Fruit fly (Drosophila melanogaster) whole organism, prepupa: ENCODE results near the gene sordd1.

ENCODE experiments used
- Blimp-1 ChIP-seq: fragments of 200-800 bp; sonication (Bioruptor generic); optimal IDR thresholded peaks from 3 replicates; lab custom pipeline; 2017; ENCODE audit warnings: missing biosample characterization, missing genetic modification characterization, mild to moderate bottlenecking, moderate library complexity, missing genetic modification reagents
- CG10631 ChIP-seq: fragments of 200-800 bp; sonication (Bioruptor generic); optimal IDR thresholded peaks from 2 replicates; lab custom pipeline; 2016; ENCODE audit warnings: missing biosample characterization, missing genetic modification characterization
- CG10669 ChIP-seq: fragments of 200-800 bp; sonication (Bioruptor generic); optimal IDR thresholded peaks from 3 replicates; lab custom pipeline; 2018; ENCODE audit warnings: missing biosample characterization, mild to moderate bottlenecking, missing genetic modification characterization, moderate library complexity
- CG11902 ChIP-seq: fragments of 200-800 bp; sonication (Bioruptor generic); optimal IDR thresholded peaks from 3 replicates; lab custom pipeline; 2016; ENCODE audit warnings: missing biosample characterization, missing genetic modification characterization
- CG15336 ChIP-seq: fragments of 200-800 bp; sonication (Bioruptor generic); IDR thresholded peaks from 2 replicates; pipeline ENCODE4 v1.3.6; 2022; ENCODE audit warnings: missing biosample characterization, missing genetic modification characterization
- CG1621 ChIP-seq: fragments of 200-800 bp; sonication (Bioruptor generic); optimal IDR thresholded peaks from 3 replicates; lab custom pipeline; 2018; ENCODE audit warnings: missing biosample characterization, mild to moderate bottlenecking, missing genetic modification characterization
- CG16779 ChIP-seq: fragments of 200-800 bp; sonication (Bioruptor generic); optimal IDR thresholded peaks from 3 replicates; lab custom pipeline; 2017; ENCODE audit warnings: missing biosample characterization, mild to moderate bottlenecking, missing genetic modification characterization
- CG31627 ChIP-seq: fragments of 200-800 bp; sonication (Bioruptor generic); optimal IDR thresholded peaks from 3 replicates; lab custom pipeline; 2016; ENCODE audit warnings: missing biosample characterization, missing genetic modification characterization
- CG32006 ChIP-seq: fragments of 200-800 bp; sonication (Bioruptor generic); optimal IDR thresholded peaks from 3 replicates; lab custom pipeline; 2017; ENCODE audit warnings: missing biosample characterization, mild to moderate bottlenecking, missing genetic modification characterization
- CG34406 ChIP-seq: fragments of 200-800 bp; sonication (Bioruptor generic); optimal IDR thresholded peaks from 3 replicates; lab custom pipeline; 2016; ENCODE audit warnings: missing biosample characterization, missing genetic modification characterization
- CG3919 ChIP-seq: fragments of 200-800 bp; sonication (Bioruptor generic); optimal IDR thresholded peaks from 3 replicates; lab custom pipeline; 2016; ENCODE audit warnings: missing biosample characterization, missing genetic modification characterization
- CG6163 ChIP-seq: fragments of 200-800 bp; sonication (Bioruptor generic); IDR thresholded peaks from 3 replicates; pipeline ENCODE4 v1.3.6; 2022; ENCODE audit warnings: missing biosample characterization, missing genetic modification characterization
- CG6276 ChIP-seq: fragments of 200-800 bp; sonication (Bioruptor generic); optimal IDR thresholded peaks from 2 replicates; lab custom pipeline; 2017; ENCODE audit warnings: missing biosample characterization, mild to moderate bottlenecking, missing genetic modification characterization
- CG6854 ChIP-seq: fragments of 200-800 bp; sonication (Bioruptor generic); optimal IDR thresholded peaks from 2 replicates; lab custom pipeline; 2017; ENCODE audit warnings: missing biosample characterization, mild to moderate bottlenecking, missing genetic modification characterization
- CG7368 ChIP-seq: fragments of 200-800 bp; sonication (Bioruptor generic); optimal IDR thresholded peaks from 3 replicates; lab custom pipeline; 2016; ENCODE audit warnings: missing biosample characterization, missing genetic modification characterization
- CG8119 ChIP-seq: fragments of 200-800 bp; sonication (Bioruptor generic); IDR thresholded peaks from 3 replicates; pipeline ENCODE4 v1.3.6; 2022; ENCODE audit warnings: missing biosample characterization, missing genetic modification characterization
- CG8632 ChIP-seq: fragments of 200-800 bp; sonication (Bioruptor generic); optimal IDR thresholded peaks from 3 replicates; lab custom pipeline; 2016; ENCODE audit warnings: missing biosample characterization, missing genetic modification characterization
- CG9139 ChIP-seq: fragments of 200-800 bp; sonication (Bioruptor generic); optimal IDR thresholded peaks from 3 replicates; lab custom pipeline; 2017; ENCODE audit warnings: missing biosample characterization, mild to moderate bottlenecking, missing genetic modification characterization
- Eip78C ChIP-seq: fragments of 200-800 bp; sonication (Bioruptor generic); peaks from one replicate; lab custom pipeline; 2016; ENCODE audit warnings: missing biosample characterization, missing genetic modification characterization
- Eip93F ChIP-seq: fragments of 200-800 bp; sonication (Bioruptor generic); optimal IDR thresholded peaks from 2 replicates; lab custom pipeline; 2016; ENCODE audit warnings: missing biosample characterization, mild to moderate bottlenecking, missing genetic modification characterization
- Ets21C ChIP-seq: fragments of 200-800 bp; sonication (Bioruptor generic); optimal IDR thresholded peaks from 3 replicates; lab custom pipeline; 2016; ENCODE audit warnings: missing biosample characterization, missing genetic modification characterization
- Ets96B ChIP-seq: fragments of 200-800 bp; optimal IDR thresholded peaks from 2 replicates; lab custom pipeline; 2019; ENCODE audit warnings: missing biosample characterization, mild to moderate bottlenecking, missing genetic modification characterization, moderate library complexity
- Gug ChIP-seq: fragments of 200-800 bp; sonication (Bioruptor generic); IDR thresholded peaks from 2 replicates; pipeline ENCODE4 v1.3.6; 2022; ENCODE audit warnings: missing biosample characterization, missing genetic modification characterization
- Hr38 ChIP-seq: sonication (Bioruptor generic); optimal IDR thresholded peaks from 2 replicates; lab custom pipeline; 2016; ENCODE audit warnings: missing biosample characterization, missing genetic modification characterization
- Hr39 ChIP-seq: fragments of 200-800 bp; sonication (Bioruptor generic); optimal IDR thresholded peaks from 2 replicates; lab custom pipeline; 2016; ENCODE audit warnings: missing biosample characterization, missing genetic modification characterization
- Hr4 ChIP-seq: fragments of 200-800 bp; sonication (Bioruptor generic); optimal IDR thresholded peaks from 3 replicates; lab custom pipeline; 2016; ENCODE audit warnings: missing biosample characterization, missing genetic modification characterization
- OdsH ChIP-seq: fragments of 200-800 bp; sonication (Bioruptor generic); optimal IDR thresholded peaks from 3 replicates; lab custom pipeline; 2016; ENCODE audit warnings: missing biosample characterization, missing genetic modification characterization
- Smox ChIP-seq: fragments of 200-800 bp; sonication (Bioruptor generic); optimal IDR thresholded peaks from 3 replicates; lab custom pipeline; 2016; ENCODE audit warnings: missing biosample characterization, missing genetic modification characterization
- Sox102F ChIP-seq: fragments of 200-800 bp; sonication (Bioruptor generic); optimal IDR thresholded peaks from 2 replicates; lab custom pipeline; 2016; ENCODE audit warnings: missing biosample characterization, mild to moderate bottlenecking, missing genetic modification characterization
- Sox14 ChIP-seq: fragments of 200-800 bp; sonication (Bioruptor generic); optimal IDR thresholded peaks from 3 replicates; lab custom pipeline; 2016; ENCODE audit warnings: missing biosample characterization, missing genetic modification characterization
- Sox15 ChIP-seq: fragments of 200-800 bp; sonication (Bioruptor generic); optimal IDR thresholded peaks from 3 replicates; lab custom pipeline; 2016; ENCODE audit warnings: missing biosample characterization, missing genetic modification characterization
- achi ChIP-seq: fragments of 200-800 bp; sonication (Bioruptor generic); optimal IDR thresholded peaks from 3 replicates; lab custom pipeline; 2016; ENCODE audit warnings: missing biosample characterization, missing genetic modification characterization
- eg ChIP-seq: fragments of 200-800 bp; sonication (Bioruptor generic); IDR thresholded peaks from 3 replicates; pipeline ENCODE4 v1.3.6; 2022; ENCODE audit warnings: missing biosample characterization, missing genetic modification characterization
- esn ChIP-seq: fragments of 200-800 bp; sonication (Bioruptor generic); optimal IDR thresholded peaks from 2 replicates; lab custom pipeline; 2016; ENCODE audit warnings: missing biosample characterization, mild to moderate bottlenecking, missing genetic modification characterization, moderate library complexity
- fd85E ChIP-seq: fragments of 200-800 bp; sonication (Bioruptor generic); optimal IDR thresholded peaks from 3 replicates; lab custom pipeline; 2016; ENCODE audit warnings: missing biosample characterization, missing genetic modification characterization
- fkh ChIP-seq: fragments of 200-800 bp; sonication (Bioruptor generic); optimal IDR thresholded peaks from 3 replicates; lab custom pipeline; 2017; ENCODE audit warnings: missing biosample characterization, mild to moderate bottlenecking, missing genetic modification characterization, moderate library complexity
- lz ChIP-seq: fragments of 200-800 bp; sonication (Bioruptor generic); optimal IDR thresholded peaks from 3 replicates; lab custom pipeline; 2016; ENCODE audit warnings: missing biosample characterization, missing genetic modification characterization
- net ChIP-seq: fragments of 200-800 bp; sonication (Bioruptor generic); optimal IDR thresholded peaks from 3 replicates; lab custom pipeline; 2016; ENCODE audit warnings: missing biosample characterization, missing genetic modification characterization
- pdm3 ChIP-seq: fragments of 200-800 bp; sonication (Bioruptor generic); optimal IDR thresholded peaks from 3 replicates; lab custom pipeline; 2016; ENCODE audit warnings: missing biosample characterization, missing genetic modification characterization
- ss ChIP-seq, 2 experiments: fragments of 200-800 bp; sonication (Bioruptor generic); optimal IDR thresholded peaks; 2 replicates in 1 of 2; 3 replicates in 1 of 2; lab custom pipeline; 2017 to 2018; ENCODE audit warnings: mild to moderate bottlenecking in 2 of 2, missing biosample characterization in 2 of 2, missing genetic modification characterization in 2 of 2, moderate library complexity in 1 of 2
- svp ChIP-seq: fragments of 200-800 bp; sonication (Bioruptor generic); peaks from one replicate; lab custom pipeline; 2016; ENCODE audit warnings: missing biosample characterization, missing genetic modification characterization

sordd1 gene

dm6 chrX:15805523-15805922, 9.7 kb upstream of the sordd1 start:
- TF ChIP-seq fkh (GFP tag; lab: Kevin White, UChicago), result peak; percentile 67
- no peak for TF ChIP-seq CG16779 (tag; lab: Kevin White, UChicago)
- no peak for TF ChIP-seq CG8632 (GFP tag; lab: Kevin White, UChicago)
- no peak for TF ChIP-seq fd85E (GFP tag; lab: Kevin White, UChicago)
- no peak for TF ChIP-seq Blimp-1 (GFP tag; lab: Kevin White, UChicago)
- no peak for TF ChIP-seq CG15336 (GFP tag; lab: Robert Waterston, UW)
- no peak for TF ChIP-seq ss (GFP tag; optimal IDR thresholded peaks at IDR 0.05; lab: Kevin White, UChicago)
- TF ChIP-seq CG31627, result no peak
- TF ChIP-seq, all 60 proteins: peak for 1

dm6 chrX:15804790-15805189, 9.0 kb upstream of the sordd1 start:
- TF ChIP-seq svp (GFP tag; lab: Kevin White, UChicago) (peak; percentile 57), Hr38 (GFP tag; lab: Kevin White, UChicago) (no peak), Hr4 (GFP tag; lab: Kevin White, UChicago) (no peak), CG8632 (GFP tag; lab: Kevin White, UChicago) (peak; percentile 26), CG10669 (peak; percentile 24), CG9139 (GFP tag; lab: Kevin White, UChicago) (no peak), Hr39 (no peak), Eip78C (GFP tag; lab: Kevin White, UChicago) (peak; percentile 60), CG6163 (0 out of 3 replicates have a peak, but pooled peaks have one; percentile 46), pdm3 (GFP tag; lab: Kevin White, UChicago) (peak; percentile 23), Gug (GFP tag; lab: Robert Waterston, UW) (no peak), CG8119 (GFP tag; lab: Robert Waterston, UW) (0 out of 3 replicates have a peak, but pooled peaks have one; percentile 38), fd85E (GFP tag; lab: Kevin White, UChicago) (no peak), CG31627 (no peak), lz (GFP tag; lab: Kevin White, UChicago) (peak; percentile 1), CG10631 (GFP tag; lab: Kevin White, UChicago) (peak; percentile 36), net (no peak), eg (GFP tag; lab: Robert Waterston, UW) (peak; percentile 34; the same call in 2 of the 3 replicates), CG32006 (peak; percentile 39), CG6276 (GFP tag; lab: Kevin White, UChicago) (peak; percentile 13), CG7368 (GFP tag; lab: Kevin White, UChicago) (no peak), Blimp-1 (GFP tag; lab: Kevin White, UChicago) (no peak), Ets21C (GFP tag; lab: Kevin White, UChicago) (no peak), Sox14 (GFP tag; lab: Kevin White, UChicago) (no peak), Ets96B (tag; lab: Kevin White, UChicago) (peak; percentile 19), CG34406 (peak; percentile 21), CG11902 (GFP tag; lab: Kevin White, UChicago) (no peak), esn (GFP tag; lab: Kevin White, UChicago) (no peak), achi (GFP tag; lab: Kevin White, UChicago) (peak; percentile 23), CG1621 (tag; lab: Kevin White, UChicago) (peak; percentile 26), CG3919 (GFP tag; lab: Kevin White, UChicago) (peak; percentile 21), Sox15 (no peak), Smox (GFP tag; lab: Kevin White, UChicago) (no peak), CG15336 (GFP tag; lab: Robert Waterston, UW) (peak; percentile 60)

- no peak for TF ChIP-seq Eip93F
- no peak for TF ChIP-seq lz (GFP tag; lab: Kevin White, UChicago)
- peak; percentile 34 for TF ChIP-seq achi (GFP tag; lab: Kevin White, UChicago)
- TF ChIP-seq CG9139 (GFP tag; lab: Kevin White, UChicago), result peak; percentile 34
- TF ChIP-seq Hr38 (GFP tag; lab: Kevin White, UChicago), result no peak
- no peak for TF ChIP-seq fd85E (GFP tag; lab: Kevin White, UChicago)
- no peak for TF ChIP-seq esn (GFP tag; lab: Kevin White, UChicago)
- no peak for TF ChIP-seq CG1621 (tag; lab: Kevin White, UChicago)
- no peak for TF ChIP-seq Sox14 (GFP tag; lab: Kevin White, UChicago)
- no peak for TF ChIP-seq pdm3 (GFP tag; lab: Kevin White, UChicago)
- no peak for TF ChIP-seq fkh (GFP tag; lab: Kevin White, UChicago)
- peak; percentile 11 for TF ChIP-seq OdsH (GFP tag; lab: Kevin White, UChicago)
- peak; percentile 22 for TF ChIP-seq Blimp-1 (GFP tag; lab: Kevin White, UChicago)
- TF ChIP-seq CG6854 (GFP tag; lab: Kevin White, UChicago), result peak; percentile 56
- TF ChIP-seq CG15336 (GFP tag; lab: Robert Waterston, UW), result peak; percentile 29; the same call in 1 of the 2 replicates
- 0 out of 3 replicates have a peak, but pooled peaks have one; percentile 14 for TF ChIP-seq CG8119 (GFP tag; lab: Robert Waterston, UW)
- peak; percentile 29; the same call in 1 of the 3 replicates for TF ChIP-seq CG6163
- TF ChIP-seq Smox (GFP tag; lab: Kevin White, UChicago), result peak; percentile 13
- peak; percentile 53 for TF ChIP-seq svp (GFP tag; lab: Kevin White, UChicago)
- peak; percentile 40 for TF ChIP-seq Sox102F (GFP tag; lab: Kevin White, UChicago)
- peak; percentile 71 for TF ChIP-seq Eip78C (GFP tag; lab: Kevin White, UChicago)
- TF ChIP-seq CG6276 (GFP tag; lab: Kevin White, UChicago), result peak; percentile 30
- TF ChIP-seq, all 60 proteins: peak for 13
These were observed 8.1 kb upstream of the sordd1 start, which contains the start of the genes PGRP-LE and sd for dm6 chrX:15803764-15804563. Gene PGRP-LE, minus strand, starts transcription at chrX:15803880. Gene sd, plus strand, starts transcription at chrX:15804370.
